Worm (Caenorhabditis elegans) whole organism, L2 larva: Measurements from ENCODE around the gene Y116A8B.4.

Experiments
- C34F6.9 ChIP-seq: fragments of 150-350 bp; optimal IDR thresholded peaks from 2 replicates; lab custom pipeline; 2014; ENCODE audit warnings: missing biosample characterization, missing genetic modification characterization
- F13H6.1 ChIP-seq: sonication (generic microtip); optimal IDR thresholded peaks from 2 replicates; lab custom pipeline; 2016; ENCODE audit warnings: missing genetic modification characterization, missing compliant biosample characterization
- R02D3.7 ChIP-seq: fragments of 150-350 bp; optimal IDR thresholded peaks from 2 replicates; lab custom pipeline; 2014; ENCODE audit warnings: missing biosample characterization, missing genetic modification characterization
- Y55F3AM.14 ChIP-seq: fragments of 200-800 bp; sonication (Bioruptor generic); optimal IDR thresholded peaks from 2 replicates; lab custom pipeline; 2018; ENCODE audit warnings: mild to moderate bottlenecking, missing genetic modification characterization, missing compliant biosample characterization
- alr-1 ChIP-seq: fragments of 150-350 bp; optimal IDR thresholded peaks from 2 replicates; lab custom pipeline; 2014; ENCODE audit warnings: missing biosample characterization, missing genetic modification characterization
- aly-2 ChIP-seq: fragments of 150-350 bp; optimal IDR thresholded peaks from 2 replicates; lab custom pipeline; 2014; ENCODE audit warnings: missing biosample characterization, missing genetic modification characterization
- ceh-16 ChIP-seq: fragments of 150-350 bp; optimal IDR thresholded peaks from 2 replicates; lab custom pipeline; 2014; ENCODE audit warnings: missing biosample characterization, missing genetic modification characterization
- elt-3 ChIP-seq: sonication (generic microtip); optimal IDR thresholded peaks from 2 replicates; lab custom pipeline; 2017; ENCODE audit warnings: missing biosample characterization, missing genetic modification characterization
- lsy-2 ChIP-seq, 2 experiments: fragments of 150-350 bp in 1 of 2; sonication (generic microtip) in 1 of 2; optimal IDR thresholded peaks; 2 replicates each; lab custom pipeline; 2014 to 2017; ENCODE audit warnings: missing biosample characterization in 2 of 2, missing genetic modification characterization in 2 of 2
- mab-5 ChIP-seq: fragments of 150-350 bp; optimal IDR thresholded peaks from 2 replicates; lab custom pipeline; 2014; ENCODE audit warnings: missing biosample characterization, missing genetic modification characterization
- mbf-1 ChIP-seq: sonication (generic microtip); optimal IDR thresholded peaks from 2 replicates; lab custom pipeline; 2017; ENCODE audit warnings: missing biosample characterization, missing genetic modification characterization
- nhr-23 ChIP-seq: fragments of 150-350 bp; optimal IDR thresholded peaks from 2 replicates; lab custom pipeline; 2014; ENCODE audit warnings: missing biosample characterization, missing genetic modification reagents, missing genetic modification characterization
- nhr-237 ChIP-seq: fragments of 150-350 bp; optimal IDR thresholded peaks from 2 replicates; lab custom pipeline; 2014; ENCODE audit warnings: missing biosample characterization, missing genetic modification characterization
- sma-3 ChIP-seq: sonication (generic microtip); optimal IDR thresholded peaks from 2 replicates; lab custom pipeline; 2016; ENCODE audit warnings: missing genetic modification reagents, missing genetic modification characterization, missing compliant biosample characterization
- sma-9 ChIP-seq, 2 experiments: fragments of 150-350 bp in 1 of 2; sonication (generic microtip) in 1 of 2; optimal IDR thresholded peaks; 2 replicates each; lab custom pipeline; 2014 to 2016; ENCODE audit warnings: missing genetic modification characterization in 2 of 2, mild to moderate bottlenecking in 1 of 2, missing biosample characterization in 1 of 2, missing compliant biosample characterization in 1 of 2, missing genetic modification reagents in 1 of 2, moderate library complexity in 1 of 2
- snpc-4 ChIP-seq: fragments of 150-350 bp; optimal IDR thresholded peaks from 2 replicates; lab custom pipeline; 2014; ENCODE audit warnings: missing biosample characterization, missing genetic modification characterization
- unc-39 ChIP-seq: fragments of 150-350 bp; optimal IDR thresholded peaks from 2 replicates; lab custom pipeline; 2014; ENCODE audit warnings: missing biosample characterization, missing genetic modification characterization
- unc-55 ChIP-seq: fragments of 150-350 bp; sonication (generic microtip); optimal IDR thresholded peaks from 3 replicates; lab custom pipeline; 2014; ENCODE audit warnings: missing biosample characterization, missing genetic modification reagents, missing genetic modification characterization
- zag-1 ChIP-seq: fragments of 150-350 bp; optimal IDR thresholded peaks from 2 replicates; lab custom pipeline; 2014; ENCODE audit warnings: missing biosample characterization, missing genetic modification characterization
- ztf-1 ChIP-seq: fragments of 200-800 bp; sonication (Bioruptor generic); conservative IDR thresholded peaks from 2 replicates; pipeline ENCODE4 v1.3.6; 2022; ENCODE audit warnings: missing genetic modification characterization, missing compliant biosample characterization

The Y116A8B.4 gene

DNA sequence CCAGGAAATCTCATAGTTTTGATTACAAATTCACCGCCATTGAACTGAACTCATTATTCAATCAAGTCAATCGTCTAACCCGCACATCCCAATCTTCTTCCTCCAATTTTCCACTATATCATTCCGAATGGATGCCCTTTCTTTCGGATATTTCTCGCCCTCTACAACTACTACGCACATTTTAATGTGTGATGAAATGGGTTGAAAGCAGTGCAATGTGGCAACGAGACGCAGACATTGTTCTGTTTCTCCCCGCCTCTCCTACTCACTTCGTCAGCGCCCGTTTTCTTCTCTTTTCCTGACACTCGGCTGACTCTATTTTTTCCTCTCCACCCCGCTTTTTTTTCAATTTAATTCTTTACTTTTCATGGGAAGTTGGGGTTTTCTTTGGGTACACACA, 45.1 kb downstream of the Y116A8B.4 start (continued):
- TF ChIP-seq unc-39 (tag; lab: Kevin White, UChicago), result no peak
- TF ChIP-seq Y55F3AM.14, result no peak
- TF ChIP-seq R02D3.7, result no peak

DNA sequence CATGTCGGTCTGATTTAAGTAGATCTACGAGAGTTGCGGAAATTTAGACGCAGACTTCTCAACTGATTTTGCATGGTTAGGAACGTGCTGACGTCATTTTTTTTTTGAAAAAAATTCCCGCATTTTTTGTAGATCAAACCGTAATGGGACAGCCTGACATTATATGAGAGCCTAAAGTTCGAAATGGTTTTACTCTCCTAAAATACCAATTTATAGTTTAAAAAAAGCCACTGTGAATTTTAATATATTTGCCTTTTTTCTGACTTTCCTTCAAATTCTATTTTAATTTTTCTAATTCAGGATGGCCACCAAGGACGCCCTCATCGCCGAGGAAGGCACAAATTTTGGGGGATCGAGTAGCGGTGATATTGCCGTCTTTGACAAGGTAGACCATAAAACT, 45.5 kb downstream of the Y116A8B.4 start, which contains the start of gene atgp-1:
Gene atgp-1 (plus strand): TSS at position 301 of the 400 bp plus-strand sequence.
- no peak for TF ChIP-seq ztf-1
- no peak for TF ChIP-seq nhr-23 (tag; lab: Kevin White, UChicago)
- TF ChIP-seq nhr-237 (tag; lab: Kevin White, UChicago), result no peak
- no peak for TF ChIP-seq aly-2 (tag; lab: Kevin White, UChicago)
- TF ChIP-seq unc-55 (GFP tag; lab: Kevin White, UChicago), result no peak
- no peak for TF ChIP-seq elt-3
- TF ChIP-seq snpc-4 (tag; lab: Kevin White, UChicago), result no peak
- TF ChIP-seq C34F6.9 (tag; lab: Kevin White, UChicago), result no peak
- no peak for TF ChIP-seq mbf-1 (tag; lab: Kevin White, UChicago)
- no peak for TF ChIP-seq alr-1 (tag; lab: Kevin White, UChicago)
- no peak for TF ChIP-seq ceh-16 (tag; lab: Kevin White, UChicago)
- no peak for TF ChIP-seq sma-3 (GFP tag; lab: Kevin White, UChicago)
- TF ChIP-seq F13H6.1 (tag; lab: Kevin White, UChicago), result no peak
- no peak for TF ChIP-seq sma-9 (GFP tag; optimal IDR thresholded peaks at IDR 0.05; lab: Kevin White, UChicago)
- TF ChIP-seq sma-9 (tag; optimal IDR thresholded peaks at IDR 0.05; lab: Kevin White, UChicago), result no peak

DNA sequence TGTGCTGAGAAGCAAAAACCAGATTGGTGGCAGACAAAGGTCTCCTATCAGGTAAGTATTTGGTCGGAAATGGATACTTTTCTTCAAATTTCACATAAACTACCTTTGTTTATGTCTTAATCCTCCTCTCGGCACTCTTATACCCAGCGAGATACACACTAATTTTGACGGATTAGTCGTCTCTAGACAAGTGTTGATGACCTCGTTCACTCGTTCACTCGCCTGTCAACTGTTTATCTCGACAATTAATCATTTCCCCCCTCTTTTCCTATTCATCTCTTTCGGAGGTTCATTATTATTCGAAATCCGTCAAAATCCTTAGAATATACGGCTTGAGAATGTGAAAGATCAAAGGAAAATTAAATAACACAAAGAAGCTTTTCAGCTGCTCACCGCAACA, 46.1 kb downstream of the Y116A8B.4 start:
- TF ChIP-seq ceh-16 (tag; lab: Kevin White, UChicago) (peak; percentile 17), snpc-4 (tag; lab: Kevin White, UChicago) (no peak)

DNA sequence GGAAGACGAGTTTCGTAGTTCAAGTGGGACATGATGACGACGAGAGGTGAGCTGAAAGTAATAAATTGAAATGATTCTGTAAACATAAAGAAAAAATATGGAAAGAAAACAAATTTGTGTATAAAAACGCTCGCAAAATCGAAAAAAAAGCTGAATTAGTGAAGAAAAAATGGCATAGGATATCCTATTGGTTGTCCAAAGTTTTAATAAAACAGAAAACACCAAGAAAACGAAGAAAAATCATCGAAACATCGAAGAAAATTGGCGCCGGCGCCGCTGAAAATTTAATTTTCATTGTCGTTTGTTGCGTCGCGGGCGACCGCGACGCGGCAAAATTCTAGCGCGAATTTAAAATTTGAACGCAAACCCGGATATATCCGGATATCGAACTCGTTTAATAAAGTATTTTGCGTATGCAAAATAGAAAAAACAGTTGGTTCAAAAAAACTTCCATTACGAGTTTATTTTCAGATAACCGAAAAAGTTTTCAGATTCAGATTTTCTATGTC, 50.1 kb downstream of the Y116A8B.4 start, which contains the start of gene gln-5:
Gene gln-5 (minus strand): TSS at position 51 of the 509 bp plus-strand sequence.
- TF ChIP-seq nhr-23 (tag; lab: Kevin White, UChicago) (no peak), lsy-2 (tag; optimal IDR thresholded peaks at IDR 0.05; lab: Kevin White, UChicago) (no peak), mab-5 (tag; lab: Kevin White, UChicago) (no peak), zag-1 (tag; lab: Kevin White, UChicago) (no peak), aly-2 (tag; lab: Kevin White, UChicago) (no peak)
